Fruit fly (Drosophila melanogaster): Measurements from ENCODE around the gene Cad88C.

- TF ChIP-seq Sin3A (optimal IDR thresholded peaks at IDR 0.05) (no peak), psq (optimal IDR thresholded peaks at IDR 0.05) (no peak), h (optimal IDR thresholded peaks at IDR 0.05) (no peak), ttk (optimal IDR thresholded peaks at IDR 0.05) (no peak), Myc (optimal IDR thresholded peaks at IDR 0.05) (no peak), insv (optimal IDR thresholded peaks at IDR 0.05) (no peak)
Measured at dm6 chr3R:14649307-14650239, 19.3 kb downstream of the Cad88C start.
